Fruit fly (Drosophila melanogaster) whole organism, embryonic: ENCODE measurements around the gene CG5921.

Experiments
- Aef1 ChIP-seq: fragments of 200-800 bp; sonication (Bioruptor generic); IDR thresholded peaks from 3 replicates; pipeline ENCODE4 v1.3.6; 2022; ENCODE audit warnings: missing biosample characterization, missing genetic modification characterization
- Atf-2 ChIP-seq: fragments of 200-800 bp; sonication (Bioruptor generic); optimal IDR thresholded peaks from 2 replicates; lab custom pipeline; 2016; ENCODE audit warnings: missing biosample characterization, missing genetic modification characterization
- CG10147 ChIP-seq: fragments of 200-800 bp; sonication (Bioruptor generic); optimal IDR thresholded peaks from 2 replicates; lab custom pipeline; 2019; ENCODE audit warnings: missing biosample characterization, mild to moderate bottlenecking, missing genetic modification characterization, moderate library complexity
- CG10209 ChIP-seq: fragments of 200-800 bp; sonication (Bioruptor generic); optimal IDR thresholded peaks from 3 replicates; lab custom pipeline; 2017; ENCODE audit warnings: missing biosample characterization, mild to moderate bottlenecking, missing genetic modification characterization, missing genetic modification reagents
- CG10267 ChIP-seq: fragments of 200-800 bp; sonication (Bioruptor generic); optimal IDR thresholded peaks from 2 replicates; lab custom pipeline; 2018; ENCODE audit warnings: missing biosample characterization, mild to moderate bottlenecking, missing genetic modification characterization, moderate library complexity
- CG10543 ChIP-seq: fragments of 200-800 bp; sonication (Bioruptor generic); optimal IDR thresholded peaks from 3 replicates; lab custom pipeline; 2017; ENCODE audit warnings: missing biosample characterization, mild to moderate bottlenecking, missing genetic modification characterization, moderate library complexity
- CG10979 ChIP-seq: fragments of 200-800 bp; sonication (Bioruptor generic); optimal IDR thresholded peaks from 2 replicates; lab custom pipeline; 2018; ENCODE audit warnings: missing biosample characterization, mild to moderate bottlenecking, missing genetic modification characterization, moderate library complexity
- CG11504 ChIP-seq: fragments of 200-800 bp; sonication (Bioruptor generic); optimal IDR thresholded peaks from 3 replicates; lab custom pipeline; 2019; ENCODE audit warnings: missing biosample characterization, mild to moderate bottlenecking, missing genetic modification characterization, moderate library complexity
- CG11695 ChIP-seq: fragments of 200-800 bp; sonication (Bioruptor generic); IDR thresholded peaks from 3 replicates; pipeline ENCODE4 v1.3.6; 2022; ENCODE audit warnings: missing biosample characterization, missing genetic modification characterization
- CG1233 ChIP-seq: fragments of 200-800 bp; sonication (Bioruptor generic); optimal IDR thresholded peaks from 4 replicates; lab custom pipeline; 2018; ENCODE audit warnings: missing biosample characterization, mild to moderate bottlenecking, missing genetic modification characterization
- CG12659 ChIP-seq: fragments of 200-800 bp; sonication (Bioruptor generic); optimal IDR thresholded peaks from 3 replicates; lab custom pipeline; 2017; ENCODE audit warnings: mild to moderate bottlenecking, missing biosample characterization, missing genetic modification reagents, missing genetic modification characterization
- CG14050 ChIP-seq: fragments of 200-800 bp; sonication (Bioruptor generic); IDR thresholded peaks from 3 replicates; pipeline ENCODE4 v1.3.6; 2022; ENCODE audit warnings: missing biosample characterization, missing genetic modification characterization
- CG14441 ChIP-seq: fragments of 200-800 bp; sonication (Bioruptor generic); IDR thresholded peaks from 2 replicates; pipeline ENCODE4 v1.3.6; 2022; ENCODE audit warnings: missing biosample characterization, missing genetic modification characterization
- CG15269 ChIP-seq: fragments of 200-800 bp; sonication (Bioruptor generic); optimal IDR thresholded peaks from 2 replicates; lab custom pipeline; 2018; ENCODE audit warnings: missing biosample characterization, mild to moderate bottlenecking, missing genetic modification characterization, moderate library complexity
- CG15514 ChIP-seq: fragments of 200-800 bp; sonication (Bioruptor generic); optimal IDR thresholded peaks from 3 replicates; lab custom pipeline; 2017; ENCODE audit warnings: missing biosample characterization, missing genetic modification characterization, mild to moderate bottlenecking, moderate library complexity, missing genetic modification reagents
- CG16813 ChIP-seq: fragments of 200-800 bp; sonication (Bioruptor generic); IDR thresholded peaks from 3 replicates; pipeline ENCODE4 v1.3.6; 2022; ENCODE audit warnings: missing biosample characterization, missing genetic modification characterization; ENCODE audit not compliant: partially characterized antibody
- CG17328 ChIP-seq: fragments of 200-800 bp; sonication (Bioruptor generic); IDR thresholded peaks from 2 replicates; pipeline ENCODE4 v1.3.6; 2022; ENCODE audit warnings: missing biosample characterization, missing genetic modification characterization
- CG17359 ChIP-seq: fragments of 200-800 bp; sonication (Bioruptor generic); optimal IDR thresholded peaks from 3 replicates; lab custom pipeline; 2018; ENCODE audit warnings: missing biosample characterization, mild to moderate bottlenecking, missing genetic modification characterization, moderate library complexity
- CG17385 ChIP-seq: fragments of 200-800 bp; sonication (Bioruptor generic); optimal IDR thresholded peaks from 3 replicates; lab custom pipeline; 2018; ENCODE audit warnings: missing biosample characterization, mild to moderate bottlenecking, missing genetic modification characterization
- CG18619 ChIP-seq: fragments of 200-800 bp; sonication (Bioruptor generic); optimal IDR thresholded peaks from 3 replicates; lab custom pipeline; 2017; ENCODE audit warnings: missing biosample characterization, mild to moderate bottlenecking, missing genetic modification characterization
- CG2120 ChIP-seq: fragments of 200-800 bp; sonication (Bioruptor generic); optimal IDR thresholded peaks from 3 replicates; lab custom pipeline; 2016; ENCODE audit warnings: missing biosample characterization, missing genetic modification characterization
- CG32767 ChIP-seq: fragments of 200-800 bp; sonication (Bioruptor generic); IDR thresholded peaks from 2 replicates; pipeline ENCODE4 v1.3.6; 2022; ENCODE audit warnings: missing biosample characterization, missing genetic modification characterization
- CG3281 ChIP-seq: fragments of 200-800 bp; sonication (Bioruptor generic); optimal IDR thresholded peaks from 3 replicates; lab custom pipeline; 2017; ENCODE audit warnings: missing biosample characterization, mild to moderate bottlenecking, missing genetic modification characterization
- CG43689 ChIP-seq: fragments of 200-800 bp; sonication (Bioruptor generic); IDR thresholded peaks from 2 replicates; pipeline ENCODE4 v1.3.6; 2022; ENCODE audit warnings: missing biosample characterization, missing genetic modification characterization
- CG7357 ChIP-seq: fragments of 200-800 bp; sonication (Bioruptor generic); IDR thresholded peaks from 3 replicates; pipeline ENCODE4 v1.3.6; 2022; ENCODE audit warnings: missing biosample characterization, missing genetic modification characterization
- CG7372 ChIP-seq: fragments of 200-800 bp; sonication (Bioruptor generic); IDR thresholded peaks from 2 replicates; pipeline ENCODE4 v1.3.6; 2022; ENCODE audit warnings: missing biosample characterization, missing genetic modification characterization
- CG9727 ChIP-seq: fragments of 200-800 bp; sonication (Bioruptor generic); optimal IDR thresholded peaks from 3 replicates; lab custom pipeline; 2017; ENCODE audit warnings: missing biosample characterization, mild to moderate bottlenecking, missing genetic modification characterization
- Hmr ChIP-seq: fragments of 200-800 bp; sonication (Bioruptor generic); optimal IDR thresholded peaks from 3 replicates; lab custom pipeline; 2017; ENCODE audit warnings: mild to moderate bottlenecking, missing biosample characterization, missing genetic modification reagents, missing genetic modification characterization
- Hsf ChIP-seq: fragments of 200-800 bp; sonication (Bioruptor generic); optimal IDR thresholded peaks from 3 replicates; lab custom pipeline; 2016; ENCODE audit warnings: missing biosample characterization, missing genetic modification characterization
- Max ChIP-seq: fragments of 200-800 bp; sonication (Bioruptor generic); optimal IDR thresholded peaks from 2 replicates; lab custom pipeline; 2016; ENCODE audit warnings: missing biosample characterization, mild to moderate bottlenecking, missing genetic modification characterization
- Myb ChIP-seq: fragments of 200-800 bp; sonication (Bioruptor generic); optimal IDR thresholded peaks from 2 replicates; lab custom pipeline; 2016; ENCODE audit warnings: missing biosample characterization, missing genetic modification characterization
- PHDP ChIP-seq: fragments of 200-800 bp; sonication (Bioruptor generic); optimal IDR thresholded peaks from 3 replicates; lab custom pipeline; 2018; ENCODE audit warnings: missing biosample characterization, mild to moderate bottlenecking, missing genetic modification characterization, moderate library complexity
- Rfx ChIP-seq: fragments of 200-800 bp; sonication (Bioruptor generic); IDR thresholded peaks from 2 replicates; pipeline ENCODE4 v1.3.6; 2022; ENCODE audit warnings: missing biosample characterization, missing genetic modification characterization
- Sox102F ChIP-seq: fragments of 200-800 bp; sonication (Bioruptor generic); optimal IDR thresholded peaks from 2 replicates; lab custom pipeline; 2018; ENCODE audit warnings: missing biosample characterization, mild to moderate bottlenecking, missing genetic modification characterization, moderate library complexity
- bab2 ChIP-seq: fragments of 200-800 bp; sonication (Bioruptor generic); optimal IDR thresholded peaks from 2 replicates; lab custom pipeline; 2016; ENCODE audit warnings: missing biosample characterization, missing genetic modification characterization
- bcd ChIP-seq: fragments of 200-800 bp; sonication (Bioruptor generic); optimal IDR thresholded peaks from 2 replicates; lab custom pipeline; 2017; ENCODE audit warnings: missing biosample characterization, mild to moderate bottlenecking, missing genetic modification characterization
- cato ChIP-seq: fragments of 200-800 bp; sonication (Bioruptor generic); optimal IDR thresholded peaks from 2 replicates; lab custom pipeline; 2016; ENCODE audit warnings: missing biosample characterization, missing genetic modification characterization, borderline replicate concordance
- da ChIP-seq: fragments of 200-800 bp; sonication (Bioruptor generic); optimal IDR thresholded peaks from 2 replicates; lab custom pipeline; 2016; ENCODE audit warnings: missing biosample characterization, missing genetic modification characterization
- disco-r ChIP-seq: fragments of 200-800 bp; sonication (Bioruptor generic); optimal IDR thresholded peaks from 2 replicates; lab custom pipeline; 2016; ENCODE audit warnings: missing biosample characterization, missing genetic modification characterization
- fd96Cb ChIP-seq: fragments of 200-800 bp; sonication (Bioruptor generic); optimal IDR thresholded peaks from 2 replicates; lab custom pipeline; 2018; ENCODE audit warnings: missing biosample characterization, mild to moderate bottlenecking, missing genetic modification characterization, moderate library complexity
- gce ChIP-seq: fragments of 200-800 bp; sonication (Bioruptor generic); IDR thresholded peaks from 3 replicates; pipeline ENCODE4 v1.3.6; 2022; ENCODE audit warnings: missing biosample characterization, missing genetic modification characterization
- insv ChIP-seq, 2 experiments: fragments of 200-800 bp; sonication (Bioruptor generic); optimal IDR thresholded peaks; 3 replicates each; lab custom pipeline; 2016 to 2018; ENCODE audit warnings: missing biosample characterization in 2 of 2, missing genetic modification characterization in 2 of 2
- klu ChIP-seq: fragments of 200-800 bp; sonication (Bioruptor generic); IDR thresholded peaks from 2 replicates; pipeline ENCODE4 v1.3.6; 2022; ENCODE audit warnings: missing biosample characterization, missing genetic modification characterization
- kni ChIP-seq: fragments of 200-800 bp; sonication (Bioruptor generic); optimal IDR thresholded peaks from 3 replicates; lab custom pipeline; 2017; ENCODE audit warnings: mild to moderate bottlenecking, missing biosample characterization, missing genetic modification reagents, missing genetic modification characterization
- lilli ChIP-seq: fragments of 200-800 bp; sonication (Bioruptor generic); optimal IDR thresholded peaks from 3 replicates; lab custom pipeline; 2016; ENCODE audit warnings: missing biosample characterization, missing genetic modification characterization
- lmd ChIP-seq: fragments of 200-800 bp; sonication (Bioruptor generic); IDR thresholded peaks from 2 replicates; pipeline ENCODE4 v1.3.6; 2022; ENCODE audit warnings: missing biosample characterization, missing genetic modification characterization
- nmo ChIP-seq: fragments of 200-800 bp; sonication (Bioruptor generic); optimal IDR thresholded peaks from 2 replicates; lab custom pipeline; 2018; ENCODE audit warnings: missing biosample characterization, mild to moderate bottlenecking, missing genetic modification characterization, moderate library complexity
- phol ChIP-seq: fragments of 200-800 bp; sonication (Bioruptor generic); optimal IDR thresholded peaks from 3 replicates; lab custom pipeline; 2018; ENCODE audit warnings: missing biosample characterization, mild to moderate bottlenecking, missing genetic modification characterization, moderate library complexity
- sug ChIP-seq: fragments of 200-800 bp; optimal IDR thresholded peaks from 2 replicates; lab custom pipeline; 2019; ENCODE audit warnings: missing biosample characterization, mild to moderate bottlenecking, missing genetic modification characterization, moderate library complexity
- twi ChIP-seq: fragments of 200-800 bp; optimal IDR thresholded peaks from 2 replicates; lab custom pipeline; 2019; ENCODE audit warnings: missing biosample characterization, mild to moderate bottlenecking, missing genetic modification characterization, moderate library complexity
- vvl ChIP-seq: fragments of 200-800 bp; sonication (Bioruptor generic); IDR thresholded peaks from 2 replicates; pipeline ENCODE4 v1.3.6; 2022; ENCODE audit warnings: missing biosample characterization, missing genetic modification characterization

CG5921 gene

dm6 chrX:6092235-6092634 is 41.6 kb downstream of the CG5921 start (continued):
- TF ChIP-seq CG9727 (GFP tag; lab: Kevin White, UChicago) (peak; percentile 50), CG11695 (GFP tag; lab: Robert Waterston, UW) (no peak), bab2 (GFP tag; lab: Kevin White, UChicago) (peak; percentile 5), CG2120 (peak; percentile 34), vvl (GFP tag; lab: Robert Waterston, UW) (no peak), da (GFP tag; lab: Kevin White, UChicago) (no peak), Aef1 (GFP tag; lab: Robert Waterston, UW) (no peak), klu (no peak), phol (peak; percentile 32), CG10147 (GFP tag; lab: Kevin White, UChicago) (peak; percentile 3), CG7357 (0 out of 3 replicates have a peak, but pooled peaks have one; percentile 24), insv (GFP tag; optimal IDR thresholded peaks at IDR 0.05; lab: Kevin White, UChicago) (no peak), twi (tag; lab: Kevin White, UChicago) (no peak), disco-r (GFP tag; lab: Kevin White, UChicago) (no peak), CG10267 (tag; lab: Kevin White, UChicago) (no peak), CG15514 (GFP tag; lab: Kevin White, UChicago) (no peak), lmd (GFP tag; lab: Robert Waterston, UW) (peak; percentile 42; the same call in 1 of the 2 replicates), CG43689 (GFP tag; lab: Robert Waterston, UW) (no peak), Rfx (GFP tag; lab: Robert Waterston, UW) (no peak), CG3281 (peak; percentile 18), CG17359 (tag; lab: Kevin White, UChicago) (peak; percentile 12), gce (no peak), CG14050 (no peak), Sox102F (GFP tag; lab: Kevin White, UChicago) (peak; percentile 35), CG14441 (GFP tag; lab: Robert Waterston, UW) (no peak), CG11504 (peak; percentile 58), Max (GFP tag; lab: Kevin White, UChicago) (no peak), CG1233 (GFP tag; lab: Kevin White, UChicago) (peak; percentile 16), Myb (GFP tag; lab: Kevin White, UChicago) (no peak), lilli (GFP tag; lab: Kevin White, UChicago) (peak; percentile 28), CG18619 (GFP tag; lab: Kevin White, UChicago) (no peak), CG17328 (GFP tag; lab: Robert Waterston, UW) (0 out of 2 replicates have a peak, but pooled peaks have one; percentile 24), CG10209 (GFP tag; lab: Kevin White, UChicago) (no peak), CG7372 (GFP tag; lab: Robert Waterston, UW) (no peak), kni (GFP tag; lab: Kevin White, UChicago) (no peak), Hmr (GFP tag; lab: Kevin White, UChicago) (peak; percentile 25), CG10543 (GFP tag; lab: Kevin White, UChicago) (no peak), cato (GFP tag; lab: Kevin White, UChicago) (no peak), CG10979 (tag; lab: Kevin White, UChicago) (peak; percentile 14), CG32767 (GFP tag; lab: Robert Waterston, UW) (no peak), fd96Cb (tag; lab: Kevin White, UChicago) (no peak), nmo (GFP tag; lab: Kevin White, UChicago) (peak; percentile 22), CG17385 (peak; percentile 25), Atf-2 (no peak), CG15269 (tag; lab: Kevin White, UChicago) (peak; percentile 36), Hsf (GFP tag; lab: Kevin White, UChicago) (peak; percentile 9), CG12659 (GFP tag; lab: Kevin White, UChicago) (peak; percentile 2), bcd (GFP tag; lab: Kevin White, UChicago) (peak; percentile 31), CG16813 (GFP tag; lab: Robert Waterston, UW) (no peak), sug (tag; lab: Kevin White, UChicago) (no peak), PHDP (tag; lab: Kevin White, UChicago) (peak; percentile 42)
